Fruit fly (Drosophila melanogaster) whole organism, prepupa: Measurements from ENCODE around the gene CG33483.

Source experiments
- Blimp-1 ChIP-seq: fragments of 200-800 bp; sonication (Bioruptor generic); optimal IDR thresholded peaks from 3 replicates; lab custom pipeline; 2017; ENCODE audit warnings: missing biosample characterization, missing genetic modification characterization, mild to moderate bottlenecking, moderate library complexity, missing genetic modification reagents
- CG10631 ChIP-seq: fragments of 200-800 bp; sonication (Bioruptor generic); optimal IDR thresholded peaks from 2 replicates; lab custom pipeline; 2016; ENCODE audit warnings: missing biosample characterization, missing genetic modification characterization
- CG10669 ChIP-seq: fragments of 200-800 bp; sonication (Bioruptor generic); optimal IDR thresholded peaks from 3 replicates; lab custom pipeline; 2018; ENCODE audit warnings: missing biosample characterization, mild to moderate bottlenecking, missing genetic modification characterization, moderate library complexity
- CG11294 ChIP-seq: fragments of 200-800 bp; sonication (Bioruptor generic); IDR thresholded peaks from 2 replicates; pipeline ENCODE4 v1.3.6; 2022; ENCODE audit warnings: missing biosample characterization, missing genetic modification characterization
- CG11762 ChIP-seq: fragments of 200-800 bp; sonication (Bioruptor generic); optimal IDR thresholded peaks from 3 replicates; lab custom pipeline; 2016; ENCODE audit warnings: missing biosample characterization, missing genetic modification characterization; ENCODE audit not compliant: insufficient read depth
- CG15336 ChIP-seq: fragments of 200-800 bp; sonication (Bioruptor generic); IDR thresholded peaks from 2 replicates; pipeline ENCODE4 v1.3.6; 2022; ENCODE audit warnings: missing biosample characterization, missing genetic modification characterization
- CG1621 ChIP-seq: fragments of 200-800 bp; sonication (Bioruptor generic); optimal IDR thresholded peaks from 3 replicates; lab custom pipeline; 2018; ENCODE audit warnings: missing biosample characterization, mild to moderate bottlenecking, missing genetic modification characterization
- CG31627 ChIP-seq: fragments of 200-800 bp; sonication (Bioruptor generic); optimal IDR thresholded peaks from 3 replicates; lab custom pipeline; 2016; ENCODE audit warnings: missing biosample characterization, missing genetic modification characterization
- CG32006 ChIP-seq: fragments of 200-800 bp; sonication (Bioruptor generic); optimal IDR thresholded peaks from 3 replicates; lab custom pipeline; 2017; ENCODE audit warnings: missing biosample characterization, mild to moderate bottlenecking, missing genetic modification characterization
- CG34406 ChIP-seq: fragments of 200-800 bp; sonication (Bioruptor generic); optimal IDR thresholded peaks from 3 replicates; lab custom pipeline; 2016; ENCODE audit warnings: missing biosample characterization, missing genetic modification characterization
- CG3919 ChIP-seq: fragments of 200-800 bp; sonication (Bioruptor generic); optimal IDR thresholded peaks from 3 replicates; lab custom pipeline; 2016; ENCODE audit warnings: missing biosample characterization, missing genetic modification characterization
- CG6163 ChIP-seq: fragments of 200-800 bp; sonication (Bioruptor generic); IDR thresholded peaks from 3 replicates; pipeline ENCODE4 v1.3.6; 2022; ENCODE audit warnings: missing biosample characterization, missing genetic modification characterization
- CG6792 ChIP-seq: fragments of 200-800 bp; sonication (Bioruptor generic); optimal IDR thresholded peaks from 3 replicates; lab custom pipeline; 2016; ENCODE audit warnings: missing biosample characterization, missing genetic modification characterization
- CG6854 ChIP-seq: fragments of 200-800 bp; sonication (Bioruptor generic); optimal IDR thresholded peaks from 2 replicates; lab custom pipeline; 2017; ENCODE audit warnings: missing biosample characterization, mild to moderate bottlenecking, missing genetic modification characterization
- CG8319 ChIP-seq: fragments of 200-800 bp; sonication (Bioruptor generic); optimal IDR thresholded peaks from 3 replicates; lab custom pipeline; 2016; ENCODE audit warnings: missing biosample characterization, missing genetic modification characterization
- CG8632 ChIP-seq: fragments of 200-800 bp; sonication (Bioruptor generic); optimal IDR thresholded peaks from 3 replicates; lab custom pipeline; 2016; ENCODE audit warnings: missing biosample characterization, missing genetic modification characterization
- CG9139 ChIP-seq: fragments of 200-800 bp; sonication (Bioruptor generic); optimal IDR thresholded peaks from 3 replicates; lab custom pipeline; 2017; ENCODE audit warnings: missing biosample characterization, mild to moderate bottlenecking, missing genetic modification characterization
- Eip78C ChIP-seq: fragments of 200-800 bp; sonication (Bioruptor generic); peaks from one replicate; lab custom pipeline; 2016; ENCODE audit warnings: missing biosample characterization, missing genetic modification characterization
- Eip93F ChIP-seq: fragments of 200-800 bp; sonication (Bioruptor generic); optimal IDR thresholded peaks from 2 replicates; lab custom pipeline; 2016; ENCODE audit warnings: missing biosample characterization, mild to moderate bottlenecking, missing genetic modification characterization
- Gug ChIP-seq: fragments of 200-800 bp; sonication (Bioruptor generic); IDR thresholded peaks from 2 replicates; pipeline ENCODE4 v1.3.6; 2022; ENCODE audit warnings: missing biosample characterization, missing genetic modification characterization
- Hr38 ChIP-seq: sonication (Bioruptor generic); optimal IDR thresholded peaks from 2 replicates; lab custom pipeline; 2016; ENCODE audit warnings: missing biosample characterization, missing genetic modification characterization
- Hr39 ChIP-seq: fragments of 200-800 bp; sonication (Bioruptor generic); optimal IDR thresholded peaks from 2 replicates; lab custom pipeline; 2016; ENCODE audit warnings: missing biosample characterization, missing genetic modification characterization
- Met ChIP-seq: fragments of 200-800 bp; sonication (Bioruptor generic); optimal IDR thresholded peaks from 3 replicates; lab custom pipeline; 2016; ENCODE audit warnings: missing biosample characterization, missing genetic modification characterization
- OdsH ChIP-seq: fragments of 200-800 bp; sonication (Bioruptor generic); optimal IDR thresholded peaks from 3 replicates; lab custom pipeline; 2016; ENCODE audit warnings: missing biosample characterization, missing genetic modification characterization
- Smox ChIP-seq: fragments of 200-800 bp; sonication (Bioruptor generic); optimal IDR thresholded peaks from 3 replicates; lab custom pipeline; 2016; ENCODE audit warnings: missing biosample characterization, missing genetic modification characterization
- Sox102F ChIP-seq: fragments of 200-800 bp; sonication (Bioruptor generic); optimal IDR thresholded peaks from 2 replicates; lab custom pipeline; 2016; ENCODE audit warnings: missing biosample characterization, mild to moderate bottlenecking, missing genetic modification characterization
- Sox14 ChIP-seq: fragments of 200-800 bp; sonication (Bioruptor generic); optimal IDR thresholded peaks from 3 replicates; lab custom pipeline; 2016; ENCODE audit warnings: missing biosample characterization, missing genetic modification characterization
- Sox15 ChIP-seq: fragments of 200-800 bp; sonication (Bioruptor generic); optimal IDR thresholded peaks from 3 replicates; lab custom pipeline; 2016; ENCODE audit warnings: missing biosample characterization, missing genetic modification characterization
- achi ChIP-seq: fragments of 200-800 bp; sonication (Bioruptor generic); optimal IDR thresholded peaks from 3 replicates; lab custom pipeline; 2016; ENCODE audit warnings: missing biosample characterization, missing genetic modification characterization
- acj6 ChIP-seq: fragments of 200-800 bp; sonication (Bioruptor generic); optimal IDR thresholded peaks from 3 replicates; lab custom pipeline; 2016; ENCODE audit warnings: missing biosample characterization, missing genetic modification characterization
- cyc ChIP-seq: fragments of 200-800 bp; sonication (Bioruptor generic); optimal IDR thresholded peaks from 3 replicates; lab custom pipeline; 2016; ENCODE audit warnings: missing biosample characterization, missing genetic modification characterization
- eg ChIP-seq: fragments of 200-800 bp; sonication (Bioruptor generic); IDR thresholded peaks from 3 replicates; pipeline ENCODE4 v1.3.6; 2022; ENCODE audit warnings: missing biosample characterization, missing genetic modification characterization
- fd59A ChIP-seq: fragments of 200-800 bp; sonication (Bioruptor generic); optimal IDR thresholded peaks from 2 replicates; lab custom pipeline; 2017; ENCODE audit warnings: missing biosample characterization, mild to moderate bottlenecking, missing genetic modification characterization, missing genetic modification reagents
- fkh ChIP-seq: fragments of 200-800 bp; sonication (Bioruptor generic); optimal IDR thresholded peaks from 3 replicates; lab custom pipeline; 2017; ENCODE audit warnings: missing biosample characterization, mild to moderate bottlenecking, missing genetic modification characterization, moderate library complexity
- lz ChIP-seq: fragments of 200-800 bp; sonication (Bioruptor generic); optimal IDR thresholded peaks from 3 replicates; lab custom pipeline; 2016; ENCODE audit warnings: missing biosample characterization, missing genetic modification characterization
- net ChIP-seq: fragments of 200-800 bp; sonication (Bioruptor generic); optimal IDR thresholded peaks from 3 replicates; lab custom pipeline; 2016; ENCODE audit warnings: missing biosample characterization, missing genetic modification characterization
- pdm3 ChIP-seq: fragments of 200-800 bp; sonication (Bioruptor generic); optimal IDR thresholded peaks from 3 replicates; lab custom pipeline; 2016; ENCODE audit warnings: missing biosample characterization, missing genetic modification characterization
- ss ChIP-seq, 2 experiments: fragments of 200-800 bp; sonication (Bioruptor generic); optimal IDR thresholded peaks; 2 replicates in 1 of 2; 3 replicates in 1 of 2; lab custom pipeline; 2017 to 2018; ENCODE audit warnings: mild to moderate bottlenecking in 2 of 2, missing biosample characterization in 2 of 2, missing genetic modification characterization in 2 of 2, moderate library complexity in 1 of 2
- svp ChIP-seq: fragments of 200-800 bp; sonication (Bioruptor generic); peaks from one replicate; lab custom pipeline; 2016; ENCODE audit warnings: missing biosample characterization, missing genetic modification characterization
- topi ChIP-seq: fragments of 200-800 bp; sonication (Bioruptor generic); optimal IDR thresholded peaks from 3 replicates; lab custom pipeline; 2016; ENCODE audit warnings: missing biosample characterization, missing genetic modification characterization
- vri ChIP-seq: fragments of 200-800 bp; sonication (Bioruptor generic); optimal IDR thresholded peaks from 3 replicates; lab custom pipeline; 2016; ENCODE audit warnings: missing biosample characterization, mild to moderate bottlenecking, missing genetic modification characterization

CG33483 gene

dm6 chr3R:30909032-30909431, 7.1 kb upstream of the CG33483 start:
- TF ChIP-seq Eip93F (GFP tag; lab: Kevin White, UChicago): no peak
- no peak for TF ChIP-seq topi
- TF ChIP-seq vri: no peak
- no peak for TF ChIP-seq CG10669
- TF ChIP-seq CG8319 (GFP tag; lab: Kevin White, UChicago): no peak
- TF ChIP-seq Smox: no peak
- no peak for TF ChIP-seq Sox15 (GFP tag; lab: Kevin White, UChicago)
- TF ChIP-seq lz (GFP tag; lab: Kevin White, UChicago): no peak

dm6 chr3R:30903994-30904393, 2.0 kb upstream of the CG33483 start:
- TF ChIP-seq svp (GFP tag; lab: Kevin White, UChicago) (peak; percentile 27), net (no peak)

dm6 chr3R:30893738-30894137, 8.2 kb downstream of the CG33483 start, which contains the start of gene Cyp4c3:
Gene Cyp4c3 (plus strand): TSS chr3R:30894038.
- no peak for TF ChIP-seq Gug (GFP tag; lab: Robert Waterston, UW)
- no peak for TF ChIP-seq ss (GFP tag; optimal IDR thresholded peaks at IDR 0.05; lab: Kevin White, UChicago)
- no peak for TF ChIP-seq CG11762
- TF ChIP-seq Hr38 (GFP tag; lab: Kevin White, UChicago): no peak
- TF ChIP-seq CG11294: no peak
- no peak for TF ChIP-seq CG1621 (tag; lab: Kevin White, UChicago)
- TF ChIP-seq CG9139 (GFP tag; lab: Kevin White, UChicago): no peak
- TF ChIP-seq Met (GFP tag; lab: Kevin White, UChicago): no peak
- no peak for TF ChIP-seq fkh (GFP tag; lab: Kevin White, UChicago)
- TF ChIP-seq CG32006 (GFP tag; lab: Kevin White, UChicago): no peak
- TF ChIP-seq pdm3 (GFP tag; lab: Kevin White, UChicago): no peak
- TF ChIP-seq Blimp-1 (GFP tag; lab: Kevin White, UChicago): no peak
- TF ChIP-seq Sox14 (GFP tag; lab: Kevin White, UChicago): no peak
- TF ChIP-seq Sox102F (GFP tag; lab: Kevin White, UChicago): no peak
- no peak for TF ChIP-seq CG10631 (GFP tag; lab: Kevin White, UChicago)

- peak; percentile 34 for TF ChIP-seq CG31627 (GFP tag; lab: Kevin White, UChicago)
- TF ChIP-seq CG10631 (GFP tag; lab: Kevin White, UChicago): peak; percentile 18
- TF ChIP-seq Sox15 (GFP tag; lab: Kevin White, UChicago): peak; percentile 11
- no peak for TF ChIP-seq CG10669
- no peak for TF ChIP-seq ss (GFP tag; optimal IDR thresholded peaks at IDR 0.05; lab: Kevin White, UChicago)
- TF ChIP-seq topi: peak; percentile 38
- TF ChIP-seq Hr39 (GFP tag; lab: Kevin White, UChicago): peak; percentile 47
- TF ChIP-seq Smox: peak; percentile 19
- TF ChIP-seq achi (GFP tag; lab: Kevin White, UChicago): peak; percentile 32
- peak; percentile 13 for TF ChIP-seq cyc (GFP tag; lab: Kevin White, UChicago)
- TF ChIP-seq CG8632 (GFP tag; lab: Kevin White, UChicago): no peak
- peak; percentile 24 for TF ChIP-seq Met (GFP tag; lab: Kevin White, UChicago)
- peak; percentile 29 for TF ChIP-seq CG6792 (GFP tag; lab: Kevin White, UChicago)
- TF ChIP-seq CG3919 (GFP tag; lab: Kevin White, UChicago): peak; percentile 51
- peak; percentile 14 for TF ChIP-seq Sox102F (GFP tag; lab: Kevin White, UChicago)
- TF ChIP-seq CG6163 (GFP tag; lab: Robert Waterston, UW): peak; percentile 64
- TF ChIP-seq CG34406 (GFP tag; lab: Kevin White, UChicago): no peak
- peak; percentile 17 for TF ChIP-seq lz (GFP tag; lab: Kevin White, UChicago)
- peak; percentile 69 for TF ChIP-seq CG11294
- TF ChIP-seq Eip78C: peak; percentile 72
- TF ChIP-seq acj6 (GFP tag; lab: Kevin White, UChicago): peak; percentile 23
- TF ChIP-seq CG32006 (GFP tag; lab: Kevin White, UChicago): no peak
- peak; percentile 21 for TF ChIP-seq Sox14 (GFP tag; lab: Kevin White, UChicago)
- no peak for TF ChIP-seq fkh (GFP tag; lab: Kevin White, UChicago)
- TF ChIP-seq CG6854 (GFP tag; lab: Kevin White, UChicago): no peak
- peak; percentile 75 for TF ChIP-seq eg (GFP tag; lab: Robert Waterston, UW)
- no peak for TF ChIP-seq fd59A
- TF ChIP-seq OdsH (GFP tag; lab: Kevin White, UChicago): peak; percentile 23
- peak; percentile 37 for TF ChIP-seq pdm3 (GFP tag; lab: Kevin White, UChicago)
- peak; percentile 70 for TF ChIP-seq CG15336 (GFP tag; lab: Robert Waterston, UW)
- peak; percentile 44 for TF ChIP-seq svp (GFP tag; lab: Kevin White, UChicago)
These were observed 11.9 kb downstream of the CG33483 start for dm6 chr3R:30890045-30890444.
